Worm (Caenorhabditis elegans): ENCODE data around the gene R10E9.2.

DNA sequence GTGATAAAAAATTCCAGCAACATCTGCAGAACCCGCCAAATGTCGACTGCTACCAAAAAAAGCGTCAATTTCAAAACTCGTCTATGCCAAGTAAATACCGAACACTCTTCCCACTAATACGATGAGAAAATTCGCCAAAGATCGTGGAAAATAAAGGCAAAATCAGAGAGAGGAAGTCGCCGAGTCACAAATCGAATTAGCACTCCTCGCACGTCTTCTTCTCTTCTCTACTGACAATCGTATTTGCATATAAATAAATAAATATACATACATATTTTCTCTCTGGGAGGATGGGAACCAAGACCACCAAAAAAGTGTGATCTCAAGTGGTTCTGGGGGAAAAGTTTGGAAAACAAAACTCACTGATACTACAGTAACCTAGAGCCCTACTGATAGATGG lies 6.3 kb upstream of the R10E9.2 start:
- TF ChIP-seq ama-1 (optimal IDR thresholded peaks at IDR 0.05): no peak
- no peak for TF ChIP-seq flt-1 (GFP tag; IDR thresholded peaks at IDR 0.05)
- TF ChIP-seq hnd-1 (tag; optimal IDR thresholded peaks at IDR 0.05): no peak
- TF ChIP-seq tbx-37 (GFP tag; conservative IDR thresholded peaks at IDR 0.05): no peak

All from whole organism, early embryonic.